Worm (Caenorhabditis elegans): ENCODE data around the gene AH9.4.

Gene AH9.4

DNA sequence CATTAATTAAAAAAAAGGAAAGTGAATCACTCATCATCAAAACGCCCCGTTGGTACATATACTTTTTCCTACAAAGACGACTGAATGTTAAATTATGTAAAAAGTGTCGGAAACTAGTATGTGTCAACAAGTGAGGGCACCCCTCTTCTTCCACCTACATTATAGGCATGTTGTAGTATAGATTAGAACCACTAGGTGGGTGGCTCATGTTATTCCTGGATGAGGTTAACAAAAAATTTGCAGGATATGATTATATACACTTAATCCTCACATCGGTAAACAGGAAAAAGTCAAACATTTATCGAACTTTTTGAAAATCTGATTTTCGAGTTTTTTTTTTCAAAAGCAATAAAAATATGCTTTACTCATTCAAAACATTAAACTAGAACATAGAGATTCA lies 1.9 kb upstream of the AH9.4 start:
- no peak for TF ChIP-seq ceh-83 (GFP tag; optimal IDR thresholded peaks at IDR 0.05)

DNA sequence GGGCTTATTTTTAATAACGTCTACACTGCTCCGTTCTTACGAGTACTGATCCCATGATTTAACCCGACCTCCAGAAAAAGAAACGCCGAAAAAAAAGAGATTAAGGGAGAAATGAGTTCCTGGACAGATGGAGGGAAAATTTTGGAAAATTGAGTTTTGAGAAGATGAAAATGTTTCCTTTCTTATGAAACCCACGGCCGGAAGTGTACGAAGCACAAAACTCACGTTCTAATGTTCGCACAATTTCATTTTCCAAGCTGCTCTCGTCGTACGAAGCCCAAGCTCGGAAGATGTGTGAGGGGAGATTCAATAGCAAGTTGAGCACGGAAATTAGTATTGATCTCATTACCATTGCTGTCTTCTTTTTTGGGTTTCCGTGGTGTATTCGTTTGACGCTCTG lies 2.7 kb downstream of the AH9.4 start:
- TF ChIP-seq mls-2 (tag; optimal IDR thresholded peaks at IDR 0.05) (no peak), ceh-83 (GFP tag; optimal IDR thresholded peaks at IDR 0.05) (no peak), ces-1 (GFP tag; optimal IDR thresholded peaks at IDR 0.05) (peak; percentile 79)

DNA sequence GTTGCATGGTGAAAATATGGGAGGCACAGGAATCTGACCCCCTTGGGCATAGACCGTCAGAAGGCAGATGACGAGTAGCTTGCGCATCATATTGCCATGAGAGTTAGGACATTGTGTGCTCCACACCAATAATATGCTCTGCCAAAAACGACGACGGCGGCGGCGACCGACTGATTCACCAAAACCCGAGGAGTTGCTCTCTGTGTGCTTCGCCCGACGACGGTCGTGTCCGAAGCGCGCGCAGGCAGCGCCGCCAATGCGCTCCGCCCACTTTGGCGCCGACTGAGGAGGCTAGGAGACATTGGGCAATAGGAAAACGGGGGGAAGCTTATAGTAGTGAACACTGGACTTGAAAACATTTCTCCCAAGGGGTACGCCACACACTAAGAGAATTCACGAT lies 6.2 kb downstream of the AH9.4 start, which contains the start of gene AH9.6:
Gene AH9.6, minus strand, starts transcription at position 183 of the 400 bp plus-strand sequence.
- TF ChIP-seq flh-1 (GFP tag; optimal IDR thresholded peaks at IDR 0.05), result no peak

DNA sequence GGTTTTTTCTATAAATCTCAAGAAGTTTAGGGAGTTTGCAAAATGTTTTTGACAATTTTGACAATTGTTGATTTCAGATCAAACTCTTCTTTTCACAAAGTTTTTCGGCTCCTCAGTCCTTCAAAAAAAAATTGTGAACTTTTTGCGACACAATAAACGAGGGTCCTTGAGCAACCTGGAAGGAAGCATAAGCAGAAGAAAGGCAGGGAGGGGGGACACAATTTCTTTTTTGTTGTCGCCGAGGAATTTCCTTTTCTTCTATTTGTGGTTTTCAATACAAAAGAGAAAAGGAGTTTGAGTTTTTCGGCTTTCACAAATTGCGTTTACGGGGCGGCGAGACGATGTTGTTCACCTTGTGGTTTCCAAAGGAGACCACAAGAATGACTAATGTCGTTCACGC lies 7.4 kb downstream of the AH9.4 start:
- TF ChIP-seq ceh-39 (tag; optimal IDR thresholded peaks at IDR 0.05), result no peak
- TF ChIP-seq ces-1 (GFP tag; optimal IDR thresholded peaks at IDR 0.05), result peak; percentile 21

DNA sequence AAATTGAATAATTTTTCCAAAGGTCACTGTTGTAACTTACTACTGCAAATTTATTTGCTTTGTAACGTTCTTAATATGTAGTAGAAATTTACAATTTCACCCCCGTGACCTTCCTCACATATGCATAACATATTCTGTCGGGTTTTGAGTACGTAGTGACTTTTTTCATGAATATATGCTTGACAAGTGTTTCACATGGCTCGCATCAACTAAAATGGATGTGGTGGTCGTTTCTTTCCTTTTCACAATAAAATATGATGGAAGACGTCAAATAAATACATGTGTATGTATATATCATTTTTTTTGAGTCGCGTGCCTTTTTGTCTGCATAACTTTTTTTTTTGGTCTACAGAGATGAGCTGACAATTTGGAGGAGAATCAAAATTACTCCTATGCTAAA lies 7.8 kb downstream of the AH9.4 start:
- TF ChIP-seq mls-2 (tag; optimal IDR thresholded peaks at IDR 0.05) (no peak), elt-3 (tag; optimal IDR thresholded peaks at IDR 0.05) (no peak), ham-2 (GFP tag; optimal IDR thresholded peaks at IDR 0.05) (no peak), mab-5 (tag; optimal IDR thresholded peaks at IDR 0.05) (no peak), flh-1 (GFP tag; optimal IDR thresholded peaks at IDR 0.05) (no peak), unc-120 (tag; optimal IDR thresholded peaks at IDR 0.05; ENCODE audit: poor library complexity, severe bottlenecking) (no peak), ceh-39 (tag; optimal IDR thresholded peaks at IDR 0.05) (no peak), sem-2 (GFP tag; optimal IDR thresholded peaks at IDR 0.05) (no peak)

DNA sequence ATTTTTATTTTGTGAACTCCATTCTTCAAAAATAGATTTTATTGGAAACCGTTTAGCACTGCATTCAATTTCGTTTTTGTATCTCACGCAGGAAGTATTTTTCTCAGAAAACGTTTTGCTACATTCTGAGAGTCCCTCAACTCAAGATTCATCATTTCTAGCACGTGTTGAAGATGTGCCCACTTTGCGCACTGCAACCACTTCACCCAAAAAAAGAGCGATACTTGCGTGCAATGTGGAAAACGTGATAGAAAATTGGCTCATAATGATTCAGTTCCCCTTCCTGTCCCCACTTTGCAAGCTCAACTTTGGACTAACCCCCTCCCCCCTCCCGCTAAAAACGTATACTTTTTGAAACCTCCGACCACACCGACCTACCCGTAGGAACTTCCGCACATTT lies 9.1 kb downstream of the AH9.4 start:
- TF ChIP-seq elt-3 (tag; optimal IDR thresholded peaks at IDR 0.05) (no peak), snpc-4 (tag; optimal IDR thresholded peaks at IDR 0.05) (no peak), tbx-8 (GFP tag; optimal IDR thresholded peaks at IDR 0.05) (no peak), blmp-1 (tag; optimal IDR thresholded peaks at IDR 0.05) (no peak), cnd-1 (tag; optimal IDR thresholded peaks at IDR 0.05) (no peak), sptf-1 (tag; optimal IDR thresholded peaks at IDR 0.05) (no peak), M03D4.4 (tag; optimal IDR thresholded peaks at IDR 0.05) (no peak), sem-2 (GFP tag; optimal IDR thresholded peaks at IDR 0.05) (no peak), nhr-12 (tag; optimal IDR thresholded peaks at IDR 0.05) (no peak), bed-3 (GFP tag; optimal IDR thresholded peaks at IDR 0.05) (no peak), ztf-11 (tag; optimal IDR thresholded peaks at IDR 0.05) (no peak), lin-32 (GFP tag; optimal IDR thresholded peaks at IDR 0.05) (no peak), unc-39 (tag; optimal IDR thresholded peaks at IDR 0.05) (no peak), mep-1 (tag; optimal IDR thresholded peaks at IDR 0.05) (no peak), elt-1 (tag; optimal IDR thresholded peaks at IDR 0.05; ENCODE audit: borderline replicate concordance, insufficient read depth) (no peak)

DNA sequence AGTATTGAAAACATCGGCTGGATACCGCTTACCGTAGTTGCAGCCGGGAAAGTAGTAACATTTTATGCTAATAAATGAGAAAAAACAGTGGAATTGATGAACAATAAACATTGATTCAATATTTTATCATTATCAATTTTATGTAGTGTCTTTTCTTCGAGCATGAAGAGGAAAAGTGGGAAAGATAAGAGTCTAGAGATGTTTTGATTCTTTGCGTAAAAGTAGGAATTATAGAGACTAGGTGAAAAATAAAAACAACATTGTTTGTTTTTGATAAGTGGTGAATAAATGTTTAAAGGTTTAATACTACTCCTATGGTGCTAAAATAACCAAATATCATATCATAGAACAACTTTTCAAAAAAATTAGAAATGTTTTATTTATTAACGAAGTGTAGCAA lies 11.7 kb downstream of the AH9.4 start:
- no peak for TF ChIP-seq cnd-1 (tag; optimal IDR thresholded peaks at IDR 0.05)
- no peak for TF ChIP-seq drap-1 (GFP tag; optimal IDR thresholded peaks at IDR 0.05)
- no peak for TF ChIP-seq ceh-43 (GFP tag; optimal IDR thresholded peaks at IDR 0.05)
- no peak for TF ChIP-seq lin-32 (GFP tag; optimal IDR thresholded peaks at IDR 0.05)
- no peak for TF ChIP-seq unc-62 (GFP tag; optimal IDR thresholded peaks at IDR 0.05)
- no peak for TF ChIP-seq zip-8 (tag; optimal IDR thresholded peaks at IDR 0.05)
- TF ChIP-seq ceh-83 (GFP tag; optimal IDR thresholded peaks at IDR 0.05), result no peak

DNA sequence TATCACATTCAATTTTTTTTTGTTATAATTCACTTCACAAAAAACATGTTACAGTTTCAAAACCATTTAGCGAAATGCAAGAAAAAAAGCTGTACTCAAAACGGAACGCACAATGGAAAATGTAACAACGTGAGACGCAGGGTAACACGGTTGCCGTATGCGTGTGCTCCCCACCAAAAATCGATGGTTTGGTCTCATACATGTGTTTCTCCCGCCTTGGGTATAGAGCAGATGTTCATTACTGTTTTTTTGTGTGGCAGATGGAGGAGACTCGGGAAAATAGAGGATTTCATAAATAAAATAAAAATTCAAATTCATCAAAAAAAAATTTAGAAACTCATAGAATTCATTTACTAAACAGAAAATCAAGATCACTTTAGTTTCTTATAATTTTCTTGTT lies 13.1 kb downstream of the AH9.4 start, which contains the start of gene AH9.3:
Gene AH9.3, minus strand, starts transcription at position 101 of the 400 bp plus-strand sequence.
- no peak for TF ChIP-seq nhr-28 (tag; optimal IDR thresholded peaks at IDR 0.05)
- TF ChIP-seq snpc-4 (tag; optimal IDR thresholded peaks at IDR 0.05), result no peak
- no peak for TF ChIP-seq mep-1 (tag; optimal IDR thresholded peaks at IDR 0.05)
- no peak for TF ChIP-seq drap-1 (GFP tag; optimal IDR thresholded peaks at IDR 0.05)
- no peak for TF ChIP-seq ceh-83 (GFP tag; optimal IDR thresholded peaks at IDR 0.05)
- no peak for TF ChIP-seq elt-1 (tag; optimal IDR thresholded peaks at IDR 0.05; ENCODE audit: borderline replicate concordance, insufficient read depth)
- TF ChIP-seq lin-13 (tag; optimal IDR thresholded peaks at IDR 0.05), result no peak
- TF ChIP-seq nhr-12 (tag; optimal IDR thresholded peaks at IDR 0.05), result no peak
- no peak for TF ChIP-seq M03D4.4 (tag; optimal IDR thresholded peaks at IDR 0.05)
- no peak for TF ChIP-seq unc-62 (GFP tag; optimal IDR thresholded peaks at IDR 0.05)
- TF ChIP-seq nhr-76 (tag; optimal IDR thresholded peaks at IDR 0.05), result no peak
- TF ChIP-seq mls-2 (tag; optimal IDR thresholded peaks at IDR 0.05), result no peak
- TF ChIP-seq nhr-2 (tag; optimal IDR thresholded peaks at IDR 0.05), result no peak
- TF ChIP-seq ztf-11 (tag; optimal IDR thresholded peaks at IDR 0.05), result no peak
- no peak for TF ChIP-seq flh-1 (GFP tag; optimal IDR thresholded peaks at IDR 0.05)
- TF ChIP-seq ceh-43 (GFP tag; optimal IDR thresholded peaks at IDR 0.05), result no peak
- no peak for TF ChIP-seq elt-3 (tag; optimal IDR thresholded peaks at IDR 0.05)
- no peak for TF ChIP-seq sptf-1 (tag; optimal IDR thresholded peaks at IDR 0.05)
- TF ChIP-seq bed-3 (GFP tag; optimal IDR thresholded peaks at IDR 0.05), result no peak
- TF ChIP-seq unc-39 (tag; optimal IDR thresholded peaks at IDR 0.05), result no peak

All from whole organism, mixed stage, embryonic.